Worm (Caenorhabditis elegans) whole organism, early embryonic: ENCODE data around the gene clec-40.

Experiments
- B0310.2 ChIP-seq: sonication (generic microtip); optimal IDR thresholded peaks from 2 replicates; lab custom pipeline; 2016; ENCODE audit warnings: mild to moderate bottlenecking, missing genetic modification characterization, missing compliant biosample characterization
- F13C5.2 ChIP-seq: sonication (generic microtip); optimal IDR thresholded peaks from 2 replicates; lab custom pipeline; 2017; ENCODE audit warnings: mild to moderate bottlenecking, missing genetic modification characterization, inconsistent platforms, missing compliant biosample characterization
- aly-1 ChIP-seq: sonication (generic microtip); optimal IDR thresholded peaks from 2 replicates; lab custom pipeline; 2016; ENCODE audit warnings: missing genetic modification characterization, missing compliant biosample characterization
- ama-1 ChIP-seq: fragments of 150-350 bp; optimal IDR thresholded peaks from 2 replicates; lab custom pipeline; 2014
- ceh-13 ChIP-seq: fragments of 200-800 bp; sonication (Bioruptor generic); optimal IDR thresholded peaks from 2 replicates; lab custom pipeline; 2018; ENCODE audit warnings: mild to moderate bottlenecking, missing genetic modification characterization, missing compliant biosample characterization
- ceh-36 ChIP-seq: sonication (generic microtip); optimal IDR thresholded peaks from 2 replicates; lab custom pipeline; 2016; ENCODE audit warnings: missing genetic modification characterization, inconsistent platforms, missing compliant biosample characterization
- ets-7 ChIP-seq: sonication (generic microtip); optimal IDR thresholded peaks from 2 replicates; lab custom pipeline; 2016; ENCODE audit warnings: missing genotype, missing genetic modification characterization, missing compliant biosample characterization
- flt-1 ChIP-seq: fragments of 200-800 bp; sonication (Bioruptor generic); IDR thresholded peaks from 2 replicates; pipeline ENCODE4 v1.3.6; 2022; ENCODE audit warnings: missing genetic modification characterization, missing compliant biosample characterization
- hmbx-1 ChIP-seq: sonication (generic microtip); optimal IDR thresholded peaks from 2 replicates; lab custom pipeline; 2016; ENCODE audit warnings: mild to moderate bottlenecking, missing genetic modification characterization, missing compliant biosample characterization
- hmg-4 ChIP-seq: fragments of 200-800 bp; sonication (Bioruptor generic); optimal IDR thresholded peaks from 2 replicates; lab custom pipeline; 2018; ENCODE audit warnings: mild to moderate bottlenecking, missing genetic modification characterization, missing compliant biosample characterization
- hnd-1 ChIP-seq: sonication (generic microtip); optimal IDR thresholded peaks from 2 replicates; lab custom pipeline; 2016; ENCODE audit warnings: missing genetic modification characterization, missing compliant biosample characterization
- pes-1 ChIP-seq: fragments of 200-800 bp; sonication (Bioruptor generic); IDR thresholded peaks from 2 replicates; pipeline ENCODE4 v1.3.6; 2022; ENCODE audit warnings: missing genetic modification reagents, missing genetic modification characterization, missing compliant biosample characterization
- scrt-1 ChIP-seq: fragments of 200-800 bp; sonication (Bioruptor generic); IDR thresholded peaks from 2 replicates; pipeline ENCODE4 v1.3.6; 2022; ENCODE audit warnings: missing genetic modification characterization, missing compliant biosample characterization
- sea-1 ChIP-seq: fragments of 200-800 bp; sonication (Bioruptor generic); conservative IDR thresholded peaks from 2 replicates; pipeline ENCODE4 v1.3.6; 2022; ENCODE audit warnings: missing genetic modification characterization, missing compliant biosample characterization
- tbx-11 ChIP-seq: fragments of 200-800 bp; sonication (Bioruptor generic); IDR thresholded peaks from 2 replicates; pipeline ENCODE4 v1.3.6; 2022; ENCODE audit warnings: missing genetic modification characterization, missing compliant biosample characterization
- tbx-37 ChIP-seq: fragments of 200-800 bp; sonication (Bioruptor generic); conservative IDR thresholded peaks from 2 replicates; pipeline ENCODE4 v1.3.6; 2022; ENCODE audit warnings: missing genetic modification reagents, missing genetic modification characterization, missing compliant biosample characterization
- tra-4 ChIP-seq: sonication (generic microtip); optimal IDR thresholded peaks from 2 replicates; lab custom pipeline; 2017; ENCODE audit warnings: missing genetic modification characterization, missing compliant biosample characterization

Gene clec-40

DNA sequence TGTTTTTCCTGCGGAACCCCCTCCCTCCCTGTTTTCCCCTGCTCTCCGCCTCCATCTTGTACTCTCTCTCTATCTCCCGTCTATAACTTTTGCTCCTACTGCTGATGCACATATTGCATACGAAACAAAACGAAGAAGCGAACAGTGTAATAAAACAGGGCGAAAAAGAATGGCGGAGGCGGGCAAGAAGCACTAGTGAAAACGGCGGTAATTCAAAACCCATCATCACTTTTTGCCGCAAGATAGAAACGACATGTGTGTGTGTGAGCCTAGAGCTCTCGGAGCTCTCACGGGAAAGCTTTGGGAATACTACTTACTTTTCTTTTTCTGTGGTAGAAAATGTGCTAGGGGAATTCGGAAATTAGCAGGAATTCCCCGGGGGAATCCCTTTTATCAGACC, 4.8 kb downstream of the clec-40 start:
- TF ChIP-seq sea-1 (GFP tag; lab: Robert Waterston, UW): no peak
- TF ChIP-seq hmg-4 (GFP tag; lab: Kevin White, UChicago): no peak
- TF ChIP-seq hnd-1: no peak
- no peak for TF ChIP-seq tbx-11 (GFP tag; lab: Robert Waterston, UW)
- TF ChIP-seq ets-7 (tag; lab: Kevin White, UChicago): no peak
- TF ChIP-seq F13C5.2 (tag; lab: Kevin White, UChicago): no peak
- no peak for TF ChIP-seq tra-4 (tag; lab: Kevin White, UChicago)
- no peak for TF ChIP-seq aly-1 (tag; lab: Kevin White, UChicago)
- TF ChIP-seq pes-1 (GFP tag; lab: Robert Waterston, UW): no peak
- no peak for TF ChIP-seq ceh-13 (GFP tag; lab: Kevin White, UChicago)
- TF ChIP-seq scrt-1 (GFP tag; lab: Robert Waterston, UW): no peak
- TF ChIP-seq ama-1 (lab: Kevin White, UChicago): no peak
- TF ChIP-seq hmbx-1 (tag; lab: Kevin White, UChicago): no peak
- no peak for TF ChIP-seq B0310.2 (tag; lab: Kevin White, UChicago)
- TF ChIP-seq flt-1 (GFP tag; lab: Robert Waterston, UW): no peak

ce11 chrV:16834989-16835388, 5.9 kb downstream of the clec-40 start, which contains the start of gene tni-3:
Gene tni-3 (minus strand): TSS chrV:16835128.
- no peak for TF ChIP-seq tbx-11 (GFP tag; lab: Robert Waterston, UW)

ce11 chrV:16833672-16834071, 7.2 kb downstream of the clec-40 start:
- TF ChIP-seq B0310.2 (tag; lab: Kevin White, UChicago) (no peak), flt-1 (GFP tag; lab: Robert Waterston, UW) (no peak), tra-4 (tag; lab: Kevin White, UChicago) (no peak), tbx-11 (GFP tag; lab: Robert Waterston, UW) (no peak), scrt-1 (GFP tag; lab: Robert Waterston, UW) (no peak), aly-1 (tag; lab: Kevin White, UChicago) (no peak), ceh-36 (tag; lab: Kevin White, UChicago) (no peak)

- TF ChIP-seq ceh-36 (tag; lab: Kevin White, UChicago) (no peak), tbx-11 (GFP tag; lab: Robert Waterston, UW) (no peak), tbx-37 (GFP tag; lab: Robert Waterston, UW) (no peak), B0310.2 (tag; lab: Kevin White, UChicago) (no peak), hmg-4 (GFP tag; lab: Kevin White, UChicago) (no peak), ceh-13 (GFP tag; lab: Kevin White, UChicago) (no peak), scrt-1 (GFP tag; lab: Robert Waterston, UW) (no peak), hmbx-1 (tag; lab: Kevin White, UChicago) (no peak), flt-1 (GFP tag; lab: Robert Waterston, UW) (no peak), pes-1 (GFP tag; lab: Robert Waterston, UW) (no peak), F13C5.2 (tag; lab: Kevin White, UChicago) (no peak), ets-7 (tag; lab: Kevin White, UChicago) (no peak), tra-4 (tag; lab: Kevin White, UChicago) (no peak), hnd-1 (no peak)
These were observed 8.0 kb downstream of the clec-40 start, which contains the start of gene phy-3 for ce11 chrV:16832865-16833264. Gene phy-3 (plus strand): TSS chrV:16833165.

- TF ChIP-seq tra-4 (tag; lab: Kevin White, UChicago) (no peak), tbx-11 (GFP tag; lab: Robert Waterston, UW) (no peak), flt-1 (GFP tag; lab: Robert Waterston, UW) (no peak), ceh-13 (GFP tag; lab: Kevin White, UChicago) (no peak), hmg-4 (GFP tag; lab: Kevin White, UChicago) (no peak), scrt-1 (GFP tag; lab: Robert Waterston, UW) (no peak), sea-1 (GFP tag; lab: Robert Waterston, UW) (no peak), ceh-36 (tag; lab: Kevin White, UChicago) (no peak), tbx-37 (GFP tag; lab: Robert Waterston, UW) (no peak), B0310.2 (tag; lab: Kevin White, UChicago) (no peak), hmbx-1 (tag; lab: Kevin White, UChicago) (no peak), ets-7 (tag; lab: Kevin White, UChicago) (no peak), ama-1 (lab: Kevin White, UChicago) (no peak), F13C5.2 (tag; lab: Kevin White, UChicago) (no peak), hnd-1 (no peak), aly-1 (tag; lab: Kevin White, UChicago) (no peak), pes-1 (GFP tag; lab: Robert Waterston, UW) (no peak)
These were observed 8.9 kb downstream of the clec-40 start, which contains the start of gene srh-215 for ce11 chrV:16831921-16832320. Gene srh-215 (minus strand): TSS chrV:16832021.

ce11 chrV:16831310-16831709, 9.6 kb downstream of the clec-40 start:
- TF ChIP-seq pes-1 (GFP tag; lab: Robert Waterston, UW): no peak
- TF ChIP-seq tra-4 (tag; lab: Kevin White, UChicago): no peak
- no peak for TF ChIP-seq hnd-1
- no peak for TF ChIP-seq tbx-11 (GFP tag; lab: Robert Waterston, UW)

- TF ChIP-seq ets-7 (tag; lab: Kevin White, UChicago): no peak
- no peak for TF ChIP-seq scrt-1 (GFP tag; lab: Robert Waterston, UW)
These were observed 11.5 kb downstream of the clec-40 start, which contains the start of gene srh-214 for ce11 chrV:16829396-16829795. Gene srh-214 (minus strand): TSS chrV:16829755.

- TF ChIP-seq tbx-11 (GFP tag; lab: Robert Waterston, UW): no peak
- TF ChIP-seq ceh-36 (tag; lab: Kevin White, UChicago): no peak
- TF ChIP-seq aly-1 (tag; lab: Kevin White, UChicago): no peak
- TF ChIP-seq ama-1 (lab: Kevin White, UChicago): no peak
- no peak for TF ChIP-seq ceh-13 (GFP tag; lab: Kevin White, UChicago)
- no peak for TF ChIP-seq pes-1 (GFP tag; lab: Robert Waterston, UW)
- TF ChIP-seq flt-1 (GFP tag; lab: Robert Waterston, UW): no peak
- no peak for TF ChIP-seq B0310.2 (tag; lab: Kevin White, UChicago)
- no peak for TF ChIP-seq tra-4 (tag; lab: Kevin White, UChicago)
- TF ChIP-seq sea-1 (GFP tag; lab: Robert Waterston, UW): no peak
- no peak for TF ChIP-seq tbx-37 (GFP tag; lab: Robert Waterston, UW)
- TF ChIP-seq hmbx-1 (tag; lab: Kevin White, UChicago): no peak
- no peak for TF ChIP-seq ets-7 (tag; lab: Kevin White, UChicago)
- TF ChIP-seq scrt-1 (GFP tag; lab: Robert Waterston, UW): no peak
- TF ChIP-seq hnd-1: no peak
- no peak for TF ChIP-seq F13C5.2 (tag; lab: Kevin White, UChicago)
These were observed 13.4 kb downstream of the clec-40 start, which contains the start of gene srh-216 for ce11 chrV:16827485-16827884. Gene srh-216 (minus strand): TSS chrV:16827585.
